Fruit fly (Drosophila melanogaster): ENCODE data around the gene CG31097.

DNA sequence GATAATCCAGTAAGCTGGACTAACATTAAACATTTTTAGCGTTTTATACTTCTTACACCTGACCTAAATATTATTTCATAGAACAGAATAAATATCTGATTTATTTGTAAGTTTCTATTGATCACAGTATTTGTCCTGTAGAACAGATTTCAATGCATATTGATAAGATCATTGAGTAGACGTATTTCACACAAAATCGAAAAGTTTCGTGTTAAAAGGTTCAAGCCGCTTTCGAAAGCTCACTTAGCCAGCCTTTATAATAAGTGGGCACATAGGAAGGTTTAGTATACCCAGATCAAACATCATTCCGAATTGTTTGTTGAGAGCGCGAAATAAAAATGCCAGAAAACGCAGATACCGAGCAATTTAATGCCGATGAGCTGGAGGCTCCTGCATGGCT is 8.0 kb downstream of the CG31097 start, which contains the start of gene CG11893:
- no peak for TF ChIP-seq CG3919 (GFP tag; optimal IDR thresholded peaks at IDR 0.05)
- TF ChIP-seq fd85E (GFP tag; optimal IDR thresholded peaks at IDR 0.05), result no peak
- no peak for TF ChIP-seq net (GFP tag; optimal IDR thresholded peaks at IDR 0.05)
- TF ChIP-seq Lpt (GFP tag; optimal IDR thresholded peaks at IDR 0.05), result no peak
